Worm (Caenorhabditis elegans) whole organism, L4/young adult: ENCODE data around the gene mrps-33.

Source experiments
- W03F9.2 ChIP-seq: fragments of 150-350 bp; optimal IDR thresholded peaks from 2 replicates; lab custom pipeline; 2014; ENCODE audit warnings: missing biosample characterization, missing genetic modification characterization
- dao-5 ChIP-seq: sonication (generic microtip); optimal IDR thresholded peaks from 2 replicates; lab custom pipeline; 2016; ENCODE audit warnings: missing genotype, missing genetic modification characterization, moderate library complexity, missing compliant biosample characterization
- him-1 ChIP-seq: sonication (generic microtip); optimal IDR thresholded peaks from 2 replicates; lab custom pipeline; 2016; ENCODE audit warnings: missing genotype, missing genetic modification reagents, missing genetic modification characterization, missing compliant biosample characterization

- no peak for TF ChIP-seq him-1 (tag; lab: Kevin White, UChicago)
- peak; percentile 92 for TF ChIP-seq W03F9.2 (tag; lab: Kevin White, UChicago)
- no peak for TF ChIP-seq dao-5
Observed at ce11 chrIV:8743654-8744332, 4.0 kb upstream of the mrps-33 start, which contains the start of gene F21D5.7.
